Worm (Caenorhabditis elegans): Measurements from ENCODE around the gene C37C3.12.

ce11 chrV:7856641-7857040 is 17.3 kb upstream of the C37C3.12 start:
- no peak for TF ChIP-seq dpl-1 (GFP tag; optimal IDR thresholded peaks at IDR 0.05)
- TF ChIP-seq pha-4 (tag; optimal IDR thresholded peaks at IDR 0.05) = no peak
- no peak for TF ChIP-seq him-1 (tag; optimal IDR thresholded peaks at IDR 0.05)

All from whole organism, young adult.